Worm (Caenorhabditis elegans) whole organism, young adult: ENCODE measurements around the gene C01C4.2.

Experiments
- F10E7.11 ChIP-seq: sonication (generic microtip); optimal IDR thresholded peaks from 2 replicates; lab custom pipeline; 2017; ENCODE audit warnings: mild to moderate bottlenecking, missing genetic modification characterization, moderate library complexity, missing compliant biosample characterization
- bed-2 ChIP-seq: fragments of 200-800 bp; sonication (Bioruptor generic); IDR thresholded peaks from 2 replicates; pipeline ENCODE4 v1.3.6; 2022; ENCODE audit warnings: missing genetic modification reagents, missing genetic modification characterization, missing compliant biosample characterization
- ekl-4 ChIP-seq: fragments of 200-800 bp; sonication (Bioruptor generic); IDR thresholded peaks from 2 replicates; pipeline ENCODE4 v1.3.6; 2022; ENCODE audit warnings: missing genetic modification reagents, missing genetic modification characterization, missing compliant biosample characterization
- hmg-20 ChIP-seq: fragments of 200-800 bp; sonication (Bioruptor generic); IDR thresholded peaks from 2 replicates; pipeline ENCODE4 v1.3.6; 2022; ENCODE audit warnings: missing genetic modification reagents, missing genetic modification characterization, missing compliant biosample characterization
- lin-35 ChIP-seq, 3 experiments: fragments of 150-350 bp in 2 of 3; sonication (generic microtip) in 1 of 3; optimal IDR thresholded peaks; 2 replicates each; lab custom pipeline; 2014 to 2018; ENCODE audit warnings: missing biosample characterization in 3 of 3, missing genetic modification characterization in 3 of 3, missing genetic modification reagents in 3 of 3
- pha-4 ChIP-seq: fragments of 150-350 bp; sonication (generic microtip); optimal IDR thresholded peaks from 2 replicates; lab custom pipeline; 2014; ENCODE audit warnings: missing biosample characterization, missing genetic modification reagents, missing genetic modification characterization
- tlf-1 ChIP-seq: fragments of 200-800 bp; sonication (Bioruptor generic); optimal IDR thresholded peaks from 2 replicates; lab custom pipeline; 2018; ENCODE audit warnings: mild to moderate bottlenecking, missing genetic modification characterization, missing compliant biosample characterization
- unc-130 ChIP-seq: sonication (generic microtip); optimal IDR thresholded peaks from 2 replicates; lab custom pipeline; 2016; ENCODE audit warnings: missing genetic modification reagents, missing genetic modification characterization, missing compliant biosample characterization

DNA sequence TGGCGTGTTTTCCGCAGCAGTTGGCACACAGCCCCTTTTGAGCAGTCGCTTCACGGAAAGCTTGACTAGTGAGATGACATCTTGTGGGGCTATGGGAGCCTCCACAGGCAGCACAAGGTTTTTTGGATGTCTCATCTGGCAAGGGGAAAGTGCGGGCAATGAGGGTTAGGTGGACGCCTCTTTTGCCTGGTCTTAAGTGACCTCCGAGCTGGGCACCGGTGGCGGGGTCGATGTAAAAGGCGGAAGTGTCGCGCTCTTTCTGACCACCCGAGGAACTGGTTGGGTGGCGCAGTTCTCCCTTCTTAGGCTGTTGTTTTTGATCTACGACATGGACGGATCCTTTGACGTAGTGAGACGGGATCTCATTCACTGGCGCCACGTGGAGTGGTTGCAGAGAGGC is 36.5 kb downstream of the C01C4.2 start:
- no peak for TF ChIP-seq bed-2 (GFP tag; lab: Robert Waterston, UW)
- TF ChIP-seq F10E7.11 (tag; lab: Kevin White, UChicago), result no peak
- TF ChIP-seq hmg-20 (GFP tag; lab: Robert Waterston, UW), result no peak
- no peak for TF ChIP-seq lin-35 (GFP tag; optimal IDR thresholded peaks at IDR 0.05; lab: Kevin White, UChicago)
- no peak for TF ChIP-seq unc-130 (GFP tag; lab: Kevin White, UChicago)
- TF ChIP-seq tlf-1 (GFP tag; lab: Kevin White, UChicago), result no peak
- TF ChIP-seq pha-4 (tag; lab: Kevin White, UChicago), result no peak
- TF ChIP-seq ekl-4 (GFP tag; lab: Robert Waterston, UW), result no peak
